Worm (Caenorhabditis elegans) whole organism, midembryonic: ENCODE data around the gene che-11.

Experiments used
- T22C8.4 ChIP-seq: fragments of 200-800 bp; sonication (Bioruptor generic); IDR thresholded peaks from 2 replicates; pipeline ENCODE4 v1.3.6; 2022; ENCODE audit warnings: missing genetic modification characterization, missing compliant biosample characterization
- cog-1 ChIP-seq: sonication (generic microtip); optimal IDR thresholded peaks from 2 replicates; lab custom pipeline; 2016; ENCODE audit warnings: missing genetic modification characterization, missing compliant biosample characterization
- flt-1 ChIP-seq: fragments of 200-800 bp; sonication (Bioruptor generic); IDR thresholded peaks from 2 replicates; pipeline ENCODE4 v1.3.6; 2022; ENCODE audit warnings: missing genetic modification characterization, missing compliant biosample characterization
- klf-2 ChIP-seq: fragments of 200-800 bp; sonication (Bioruptor generic); conservative IDR thresholded peaks from 2 replicates; pipeline ENCODE4 v1.3.6; 2022; ENCODE audit warnings: missing genetic modification reagents, missing genetic modification characterization, missing compliant biosample characterization
- med-1 ChIP-seq: sonication (generic microtip); optimal IDR thresholded peaks from 2 replicates; lab custom pipeline; 2017; ENCODE audit warnings: missing genetic modification characterization, mild to moderate bottlenecking, missing compliant biosample characterization, antibody characterized with exemption, missing genetic modification reagents; ENCODE audit not compliant: insufficient read depth
- ref-1 ChIP-seq: fragments of 200-800 bp; sonication (Bioruptor generic); conservative IDR thresholded peaks from 2 replicates; pipeline ENCODE4 v1.3.6; 2022; ENCODE audit warnings: missing genetic modification reagents, missing genetic modification characterization, missing compliant biosample characterization
- tab-1 ChIP-seq: fragments of 200-800 bp; sonication (Bioruptor generic); IDR thresholded peaks from 2 replicates; pipeline ENCODE4 v1.3.6; 2022; ENCODE audit warnings: missing genetic modification characterization, missing compliant biosample characterization
- ztf-23 ChIP-seq: fragments of 200-800 bp; sonication (Bioruptor generic); IDR thresholded peaks from 2 replicates; pipeline ENCODE4 v1.3.6; 2022; ENCODE audit warnings: missing genetic modification reagents, missing genetic modification characterization, missing compliant biosample characterization
- ztf-29 ChIP-seq: fragments of 200-800 bp; sonication (Bioruptor generic); IDR thresholded peaks from 2 replicates; pipeline ENCODE4 v1.3.6; 2022; ENCODE audit warnings: missing genetic modification reagents, missing genetic modification characterization, missing compliant biosample characterization

DNA sequence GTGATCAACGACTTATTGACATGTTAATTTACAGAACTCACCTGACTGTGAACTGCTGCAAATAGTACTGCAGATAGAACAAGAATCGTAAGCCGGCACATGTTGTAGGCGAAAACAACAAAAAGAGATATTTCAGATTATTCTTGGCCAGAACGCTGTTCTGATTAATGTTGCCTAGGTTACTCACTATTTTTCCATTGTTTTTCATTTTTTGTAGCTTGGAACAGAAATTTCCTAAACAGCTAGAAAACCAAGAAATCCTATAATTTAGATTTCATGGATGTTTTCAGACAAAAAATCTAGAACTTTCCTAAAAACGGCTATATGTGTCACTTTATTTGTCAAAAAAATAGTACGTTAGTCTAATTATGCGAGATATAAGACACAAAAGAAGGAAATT, 4.0 kb upstream of the che-11 start, which contains the start of gene C27A7.9:
- TF ChIP-seq ref-1: no peak
- TF ChIP-seq ztf-23: no peak
- TF ChIP-seq med-1 (GFP tag; lab: Kevin White, UChicago): no peak
- TF ChIP-seq ztf-29 (GFP tag; lab: Robert Waterston, UW): no peak
- TF ChIP-seq flt-1 (GFP tag; lab: Robert Waterston, UW): no peak
- no peak for TF ChIP-seq cog-1 (tag; lab: Kevin White, UChicago)
- no peak for TF ChIP-seq klf-2 (GFP tag; lab: Robert Waterston, UW)
- no peak for TF ChIP-seq T22C8.4 (GFP tag; lab: Robert Waterston, UW)
- no peak for TF ChIP-seq tab-1 (GFP tag; lab: Robert Waterston, UW)
